Worm (Caenorhabditis elegans): Measurements from ENCODE around the gene Y57A10A.27.

ce11 chrII:12324159-12324558 lies 49.3 kb upstream of the Y57A10A.27 start, which contains the start of gene sre-56:
- TF ChIP-seq nhr-237 (tag; optimal IDR thresholded peaks at IDR 0.05) (no peak), elt-1 (tag; optimal IDR thresholded peaks at IDR 0.05) (no peak)

All from whole organism, L2 larva.